Fruit fly (Drosophila melanogaster): ENCODE measurements around the gene CG15443.

CG15443 gene

dm6 chr2L:4458119-4459056 is 4.9 kb downstream of the CG15443 start, which contains the start of gene RpL27A (continued):
- TF ChIP-seq CG10209 (GFP tag; optimal IDR thresholded peaks at IDR 0.05) (peak; percentile 84), tup (GFP tag; optimal IDR thresholded peaks at IDR 0.05) (no peak), CG4328 (GFP tag; optimal IDR thresholded peaks at IDR 0.05) (peak; percentile 77), Atf-2 (GFP tag; optimal IDR thresholded peaks at IDR 0.05) (peak; percentile 60), CG12391 (tag; optimal IDR thresholded peaks at IDR 0.05) (peak; percentile 84), dmrt11E (tag; optimal IDR thresholded peaks at IDR 0.05) (peak; percentile 58), ems (GFP tag; optimal IDR thresholded peaks at IDR 0.05) (peak; percentile 59), CG16813 (GFP tag; IDR thresholded peaks at IDR 0.05; ENCODE audit: partially characterized antibody) (peak; percentile 65), Sin3A (optimal IDR thresholded peaks at IDR 0.05) (peak; percentile 16), pros (GFP tag; optimal IDR thresholded peaks at IDR 0.05) (peak; percentile 16), CG6175 (GFP tag; IDR thresholded peaks at IDR 0.05) (peak; percentile 67), stwl (tag; optimal IDR thresholded peaks at IDR 0.05) (peak; percentile 42), Lpt (GFP tag; optimal IDR thresholded peaks at IDR 0.05) (no peak), CG2120 (GFP tag; optimal IDR thresholded peaks at IDR 0.05) (peak; percentile 41), CTCF (GFP tag; optimal IDR thresholded peaks at IDR 0.05) (peak; percentile 32), CrebB (tag; optimal IDR thresholded peaks at IDR 0.05) (peak; percentile 86), lbe (GFP tag; optimal IDR thresholded peaks at IDR 0.05) (peak; percentile 63), CG17186 (GFP tag; optimal IDR thresholded peaks at IDR 0.05) (peak; percentile 45), Dbx (GFP tag; IDR thresholded peaks at IDR 0.05) (peak; percentile 89), CG1792 (GFP tag; optimal IDR thresholded peaks at IDR 0.05) (peak; percentile 8), BEAF-32 (GFP tag; optimal IDR thresholded peaks at IDR 0.05) (peak; percentile 76), sqz (GFP tag; optimal IDR thresholded peaks at IDR 0.05) (no peak), vvl (GFP tag; IDR thresholded peaks at IDR 0.05) (peak; percentile 92), CG9727 (GFP tag; optimal IDR thresholded peaks at IDR 0.05) (peak; percentile 86), cad (GFP tag; optimal IDR thresholded peaks at IDR 0.05) (no peak), emc (GFP tag; optimal IDR thresholded peaks at IDR 0.05) (peak; percentile 39), CG14014 (GFP tag; IDR thresholded peaks at IDR 0.05) (peak; percentile 73), CG15514 (GFP tag; optimal IDR thresholded peaks at IDR 0.05) (peak; percentile 85), CG8944 (GFP tag; optimal IDR thresholded peaks at IDR 0.05) (peak; percentile 58), Kr (GFP tag; optimal IDR thresholded peaks at IDR 0.05) (no peak), hb (GFP tag; IDR thresholded peaks at IDR 0.05; ENCODE audit: partially characterized antibody) (no peak), BtbVII (GFP tag; optimal IDR thresholded peaks at IDR 0.05) (peak; percentile 80), CG7745 (tag; optimal IDR thresholded peaks at IDR 0.05) (peak; percentile 39), YL-1 (GFP tag; optimal IDR thresholded peaks at IDR 0.05) (peak; percentile 99), CG15269 (tag; optimal IDR thresholded peaks at IDR 0.05) (peak; percentile 75), Dp (GFP tag; optimal IDR thresholded peaks at IDR 0.05) (peak; percentile 72), Elba2 (GFP tag; optimal IDR thresholded peaks at IDR 0.05) (no peak), CG31365 (tag; optimal IDR thresholded peaks at IDR 0.05) (peak; percentile 79), CG15073 (GFP tag; optimal IDR thresholded peaks at IDR 0.05) (no peak), unpg (GFP tag; optimal IDR thresholded peaks at IDR 0.05) (peak; percentile 68), CG11456 (GFP tag; IDR thresholded peaks at IDR 0.05) (peak; percentile 91), bcd (GFP tag; optimal IDR thresholded peaks at IDR 0.05) (peak; percentile 85), dpn (GFP tag; optimal IDR thresholded peaks at IDR 0.05) (peak; percentile 67 to 68), Dref (GFP tag; IDR thresholded peaks at IDR 0.05) (peak; percentile 61), ranshi (GFP tag; IDR thresholded peaks at IDR 0.05) (peak; percentile 73), D19B (GFP tag; optimal IDR thresholded peaks at IDR 0.05) (peak; percentile 47), ab (GFP tag; optimal IDR thresholded peaks at IDR 0.05) (no peak), NFAT (GFP tag; IDR thresholded peaks at IDR 0.05) (peak; percentile 92), Scr (GFP tag; IDR thresholded peaks at IDR 0.05; ENCODE audit: partially characterized antibody) (peak; percentile 57)

Data from whole organism, embryonic.